Worm (Caenorhabditis elegans) whole organism, young adult: ENCODE measurements around the gene cyp-14A3.

Experiments
- athp-1 ChIP-seq: sonication (generic microtip); optimal IDR thresholded peaks from 2 replicates; lab custom pipeline; 2017; ENCODE audit warnings: mild to moderate bottlenecking, missing genetic modification characterization, missing compliant biosample characterization
- mcd-1 ChIP-seq: fragments of 200-800 bp; sonication (Bioruptor generic); IDR thresholded peaks from 2 replicates; pipeline ENCODE4 v1.3.6; 2022; ENCODE audit warnings: missing genetic modification reagents, missing genetic modification characterization, missing compliant biosample characterization

DNA sequence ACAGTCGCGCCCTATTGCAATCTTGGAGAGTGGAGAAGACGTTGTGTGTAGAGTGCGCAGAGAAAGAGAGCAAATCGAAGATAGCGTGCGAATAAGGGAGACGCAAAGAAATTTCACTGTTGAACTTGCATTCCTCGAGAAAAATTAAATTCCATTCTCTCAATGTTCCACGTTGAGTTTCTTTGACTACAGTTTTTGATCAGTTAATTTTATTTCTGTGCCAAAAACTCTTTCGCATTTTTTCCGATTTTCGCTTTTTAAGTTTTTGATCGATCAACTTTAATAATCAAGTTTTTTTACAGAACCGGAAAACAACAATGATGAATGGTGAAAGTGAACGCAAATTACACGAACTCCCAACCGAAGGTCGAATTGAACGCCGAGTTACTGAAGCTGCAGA is 36.9 kb downstream of the cyp-14A3 start, which contains the start of gene K08H2.3:
- TF ChIP-seq athp-1, result no peak
- no peak for TF ChIP-seq mcd-1
